Worm (Caenorhabditis elegans) whole organism, dauer: Measurements from ENCODE around the gene F15G9.1.

Experiments used
- unc-62 ChIP-seq: sonication (generic microtip); optimal IDR thresholded peaks from 2 replicates; lab custom pipeline; 2017; ENCODE audit warnings: missing biosample characterization, missing genetic modification reagents, missing genetic modification characterization

Gene F15G9.1

DNA sequence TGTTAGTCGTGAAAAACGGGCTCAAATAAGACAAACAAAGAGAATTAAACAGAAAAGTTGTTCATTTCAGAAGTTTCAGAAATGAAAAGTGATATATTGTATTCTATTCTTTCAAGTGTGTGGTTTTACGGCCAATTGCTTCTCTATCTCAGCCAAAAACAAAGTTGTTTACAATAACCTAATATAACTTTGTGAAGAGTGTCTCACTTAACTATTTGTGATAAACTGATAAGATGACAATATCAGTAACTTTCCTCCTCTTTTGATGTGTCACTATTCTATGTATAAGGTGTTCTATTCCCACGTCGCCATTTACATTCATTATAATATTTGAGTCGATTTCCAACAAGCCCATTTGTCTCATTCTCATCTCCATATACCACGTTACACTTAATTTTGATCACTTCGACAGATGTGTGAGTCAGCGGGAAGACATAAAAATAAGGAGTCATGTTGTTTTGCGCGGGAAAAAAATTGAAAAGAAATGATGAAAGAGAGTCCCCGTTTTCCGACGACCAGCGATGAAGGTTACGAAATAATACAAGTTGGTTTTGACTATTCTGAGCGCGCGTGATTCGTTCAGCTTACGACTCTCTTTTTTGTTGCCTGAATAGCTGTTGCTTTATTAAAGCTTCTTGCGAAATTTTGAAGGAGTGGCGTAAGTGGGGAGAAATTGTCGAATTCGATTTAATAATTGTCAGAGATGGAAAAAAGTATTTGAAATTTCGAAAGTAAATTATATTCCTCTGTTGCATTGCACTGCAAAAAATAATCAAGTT, 738 bp upstream of the F15G9.1 start:
- no peak for TF ChIP-seq unc-62

DNA sequence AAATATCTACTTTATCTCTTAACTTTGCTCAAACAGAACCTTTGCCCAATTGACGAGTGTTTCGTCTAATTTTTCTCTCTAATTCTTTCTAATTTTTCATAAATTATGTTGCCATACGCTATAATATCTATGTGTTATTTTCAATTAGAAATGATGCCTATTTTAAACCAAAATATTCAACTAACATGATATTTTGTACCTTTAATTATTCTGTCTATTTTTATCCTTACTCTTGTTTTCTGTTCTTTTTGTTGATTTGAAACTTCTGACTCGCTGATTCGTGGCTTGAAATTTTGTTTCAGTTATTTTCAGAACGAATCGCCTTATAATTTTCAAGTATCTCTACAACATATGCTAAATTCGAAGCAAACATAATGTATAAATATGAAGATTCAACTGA, 3.3 kb downstream of the F15G9.1 start, which contains the start of gene F15G9.6:
Gene F15G9.6, plus strand, starts transcription at position 301 of the 400 bp plus-strand sequence.
- TF ChIP-seq unc-62 = no peak

DNA sequence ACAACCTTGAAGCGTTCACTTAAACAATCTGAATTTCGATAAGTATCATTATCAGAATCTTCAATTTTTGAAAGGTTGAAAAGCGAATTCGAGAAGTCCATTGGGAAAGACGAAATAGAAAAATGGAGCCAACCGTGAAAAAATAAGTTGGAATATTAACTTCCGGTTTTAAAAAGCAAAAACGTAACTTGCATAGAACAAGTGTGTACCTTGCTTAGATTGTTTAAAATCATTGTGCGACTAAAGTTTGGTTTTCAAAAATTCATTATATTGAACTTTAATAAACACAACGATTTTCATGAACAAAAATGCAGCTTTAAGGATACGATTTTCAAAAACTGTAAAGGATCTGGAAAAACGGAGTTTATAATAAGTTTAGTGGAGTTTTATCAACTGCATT, 7.4 kb downstream of the F15G9.1 start, which contains the start of gene F15G9.2:
Gene F15G9.2, minus strand, starts transcription at position 101 of the 400 bp plus-strand sequence.
- TF ChIP-seq unc-62 = no peak

DNA sequence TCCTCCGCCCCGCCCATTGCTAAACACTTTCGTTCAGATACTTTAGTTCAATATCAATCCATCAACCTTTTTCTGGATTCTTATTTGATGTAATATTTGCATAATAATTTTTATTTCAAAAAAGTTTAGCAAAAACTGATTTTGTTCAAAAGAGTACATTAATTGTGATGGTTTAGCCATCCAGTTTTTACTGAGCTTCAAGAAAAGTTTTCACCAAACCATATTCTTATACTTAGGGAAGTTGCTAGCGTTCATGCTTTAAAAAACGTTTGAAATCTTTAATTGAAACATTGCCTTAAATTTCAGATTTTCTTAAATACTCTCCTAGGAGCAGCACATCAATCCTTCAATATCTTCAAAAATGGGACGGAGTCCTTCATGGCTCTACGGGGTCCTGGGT, 11.1 kb downstream of the F15G9.1 start, which contains the start of gene him-4:
Gene him-4, plus strand, starts transcription at position 301 of the 400 bp plus-strand sequence.
- TF ChIP-seq unc-62 = no peak

DNA sequence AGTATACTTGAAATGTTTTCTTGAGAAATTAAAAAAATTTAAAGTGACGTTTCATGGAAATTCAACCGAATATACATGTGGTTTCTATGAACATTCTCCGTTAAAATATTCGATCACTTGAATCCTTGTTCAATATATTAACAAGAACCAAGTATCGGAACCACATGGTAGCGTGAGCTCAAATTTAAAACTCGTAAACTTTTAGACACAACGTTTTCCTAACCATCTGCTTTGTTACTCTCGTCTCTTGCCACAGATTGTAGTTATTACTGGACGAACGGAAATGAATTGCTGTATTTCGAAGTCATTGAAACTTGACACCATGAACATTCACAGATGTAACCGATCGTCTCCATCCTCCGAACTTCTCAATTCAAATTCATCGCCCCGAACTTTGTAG, 12.9 kb downstream of the F15G9.1 start:
- TF ChIP-seq unc-62 = no peak

DNA sequence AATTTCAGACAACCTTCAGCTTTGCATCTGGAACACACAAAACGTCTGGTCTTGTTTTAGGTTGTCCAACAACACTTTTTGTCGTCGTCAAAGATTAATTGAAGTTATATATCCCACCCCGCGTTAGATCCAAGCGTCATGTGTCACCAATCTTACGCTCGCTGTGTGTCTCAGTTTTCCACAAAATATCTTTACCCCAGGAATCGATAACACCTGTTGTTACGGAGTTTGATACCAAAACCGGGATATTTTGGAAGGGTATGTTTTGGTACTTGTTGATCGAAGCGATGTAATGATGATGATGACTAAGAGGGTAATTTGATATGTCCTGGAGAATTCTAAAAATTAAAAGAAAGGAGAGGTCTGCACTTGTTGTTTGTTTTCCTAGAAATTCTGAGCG, 29.3 kb downstream of the F15G9.1 start:
- TF ChIP-seq unc-62 = no peak

DNA sequence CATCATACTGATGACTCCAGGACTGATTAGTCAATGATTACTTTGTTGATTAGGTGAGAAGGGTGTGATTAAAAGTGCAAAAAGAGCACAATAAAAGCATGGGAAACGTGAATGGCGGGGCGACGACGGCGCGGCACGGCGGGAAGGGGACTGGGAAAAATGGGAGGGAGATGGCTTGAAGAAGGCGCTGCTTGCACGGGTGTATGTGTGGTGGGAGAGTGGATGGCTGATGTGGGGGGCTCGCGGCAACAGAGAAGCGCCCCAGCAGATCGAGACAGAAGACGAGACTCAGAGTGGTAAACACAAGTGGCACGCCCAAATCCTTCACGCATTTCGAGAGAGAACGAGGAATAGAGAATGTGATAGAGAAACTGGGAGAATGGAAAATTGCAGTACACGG, 31.5 kb downstream of the F15G9.1 start, which contains the start of gene F15G9.5:
Gene F15G9.5, minus strand, starts transcription at position 159 of the 400 bp plus-strand sequence.
- TF ChIP-seq unc-62 = no peak

DNA sequence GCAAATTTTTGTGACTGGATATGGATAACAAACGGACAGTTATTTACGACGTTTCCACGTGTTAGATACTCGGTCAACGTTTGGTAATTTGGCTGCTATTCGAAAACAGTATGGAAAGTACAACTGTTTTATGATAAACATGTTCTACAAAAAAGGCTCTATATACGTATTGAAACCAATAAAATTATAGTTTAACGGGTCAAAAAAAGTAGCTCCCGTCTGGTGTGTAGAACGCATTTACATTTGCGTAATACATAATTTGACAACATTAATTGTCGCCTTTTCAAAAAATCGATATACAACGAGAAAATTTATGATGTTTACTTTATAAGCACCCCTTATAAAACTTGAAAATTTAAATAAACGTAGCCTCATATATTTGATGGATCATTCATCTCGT, 35.9 kb downstream of the F15G9.1 start:
- no peak for TF ChIP-seq unc-62

DNA sequence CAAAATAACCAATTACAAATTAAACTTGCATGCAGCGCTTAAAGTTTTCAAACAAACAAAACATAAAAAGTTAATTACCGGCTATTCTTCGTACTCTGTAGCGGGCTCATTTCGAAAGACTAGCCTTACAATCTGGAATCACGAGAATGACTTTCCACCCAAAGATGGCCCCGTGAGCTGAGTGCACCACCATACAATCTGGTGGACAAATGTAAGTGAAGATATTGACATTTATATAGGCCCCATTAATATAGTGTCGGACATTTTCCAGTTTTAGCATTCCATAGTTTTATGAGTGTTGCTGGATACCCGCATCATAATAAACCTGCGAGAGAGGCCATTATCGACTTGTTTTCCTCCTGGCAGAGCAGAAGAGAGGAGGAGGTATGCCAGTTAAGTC, 48.4 kb downstream of the F15G9.1 start:
- TF ChIP-seq unc-62 = no peak

DNA sequence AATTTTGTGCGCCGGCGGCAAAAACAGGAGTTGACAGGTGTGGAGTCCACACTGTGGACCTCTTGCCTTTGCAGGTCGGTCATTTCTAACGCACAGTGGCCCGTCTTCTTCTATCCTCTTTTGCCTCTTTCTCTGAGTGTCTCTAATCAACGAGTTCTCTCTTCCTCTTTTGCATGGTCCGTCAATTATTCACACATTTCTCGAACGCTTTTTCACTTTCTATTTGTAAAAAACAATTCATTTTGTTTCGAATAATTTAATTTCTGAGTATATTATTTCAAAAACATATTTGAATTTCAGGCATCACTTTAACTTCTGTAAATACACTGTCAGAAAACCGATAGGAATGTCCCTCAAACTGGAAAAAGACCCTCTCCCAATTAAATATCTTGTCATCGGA, 50.8 kb downstream of the F15G9.1 start, which contains the start of gene T09B9.1:
Gene T09B9.1, plus strand, starts transcription at position 301 of the 400 bp plus-strand sequence.
- no peak for TF ChIP-seq unc-62
